Worm (Caenorhabditis elegans): ENCODE data around the gene Y39A3CL.7.

The Y39A3CL.7 gene

ce11 chrIII:1777969-1778368, 46.8 kb upstream of the Y39A3CL.7 start, which contains the start of gene Y39A3CL.4:
Y39A3CL.4 (minus strand) TSS chrIII:1778069.
- no peak for TF ChIP-seq B0336.3 (GFP tag; IDR thresholded peaks at IDR 0.05)
- TF ChIP-seq ztf-26 (tag; optimal IDR thresholded peaks at IDR 0.05) = no peak

ce11 chrIII:1785776-1786175, 38.9 kb upstream of the Y39A3CL.7 start:
- no peak for TF ChIP-seq rec-8 (tag; optimal IDR thresholded peaks at IDR 0.05)
- no peak for TF ChIP-seq chd-7 (tag; optimal IDR thresholded peaks at IDR 0.05)
- no peak for TF ChIP-seq sptf-2 (GFP tag; optimal IDR thresholded peaks at IDR 0.05)
- no peak for TF ChIP-seq attf-6 (GFP tag; IDR thresholded peaks at IDR 0.05)
- no peak for TF ChIP-seq C06A6.2 (GFP tag; conservative IDR thresholded peaks at IDR 0.05)
- no peak for TF ChIP-seq zim-3 (tag; optimal IDR thresholded peaks at IDR 0.05)
- TF ChIP-seq cebp-1 (GFP tag; IDR thresholded peaks at IDR 0.05) = no peak
- TF ChIP-seq cebp-1 (tag; optimal IDR thresholded peaks at IDR 0.05) = peak; percentile 44
- TF ChIP-seq lin-35 (GFP tag; optimal IDR thresholded peaks at IDR 0.05) = peak in 1 of 3 experiments; percentile 34
- no peak for TF ChIP-seq efl-1 (GFP tag; optimal IDR thresholded peaks at IDR 0.05)
- TF ChIP-seq Y79H2A.3 (GFP tag; conservative IDR thresholded peaks at IDR 0.05) = no peak
- peak; percentile 94 for TF ChIP-seq zfh-2 (GFP tag; conservative IDR thresholded peaks at IDR 0.05)
- TF ChIP-seq T26A5.8 (tag; optimal IDR thresholded peaks at IDR 0.05) = no peak
- TF ChIP-seq pha-4 (tag; optimal IDR thresholded peaks at IDR 0.05) = no peak
- TF ChIP-seq nhr-179 (tag; optimal IDR thresholded peaks at IDR 0.05) = no peak
- TF ChIP-seq snpc-1.3 (tag; optimal IDR thresholded peaks at IDR 0.05; ENCODE audit: insufficient read depth) = no peak
- TF ChIP-seq aptf-2 (GFP tag; conservative IDR thresholded peaks at IDR 0.05) = no peak
- TF ChIP-seq F57C9.4 (tag; optimal IDR thresholded peaks at IDR 0.05) = no peak
- peak; percentile 93 for TF ChIP-seq egrh-3 (GFP tag; IDR thresholded peaks at IDR 0.05)
- TF ChIP-seq nhr-90 (tag; optimal IDR thresholded peaks at IDR 0.05) = no peak
- TF ChIP-seq F49E8.2 (tag; optimal IDR thresholded peaks at IDR 0.05; ENCODE audit: insufficient read depth) = no peak
- no peak for TF ChIP-seq nhr-27 (tag; optimal IDR thresholded peaks at IDR 0.05)
- TF ChIP-seq ztf-3 (GFP tag; optimal IDR thresholded peaks at IDR 0.05) = peak; percentile 24
- peak; percentile 65 for TF ChIP-seq K12H6.12 (tag; optimal IDR thresholded peaks at IDR 0.05)
- TF ChIP-seq rpc-1 (optimal IDR thresholded peaks at IDR 0.05) = no peak
- TF ChIP-seq rpc-1 (tag; optimal IDR thresholded peaks at IDR 0.05) = no peak
- TF ChIP-seq lsl-1 (GFP tag; optimal IDR thresholded peaks at IDR 0.05) = no peak
- no peak for TF ChIP-seq bed-2 (GFP tag; IDR thresholded peaks at IDR 0.05)
- TF ChIP-seq hmg-1.2 (GFP tag; IDR thresholded peaks at IDR 0.05) = peak; percentile 52
- 0 out of 2 replicates have a peak, but pooled peaks have one; percentile 32 for TF ChIP-seq mcd-1 (GFP tag; IDR thresholded peaks at IDR 0.05)
- no peak for TF ChIP-seq ztf-26 (tag; optimal IDR thresholded peaks at IDR 0.05)
- no peak for TF ChIP-seq egl-44 (GFP tag; IDR thresholded peaks at IDR 0.05)
- no peak for TF ChIP-seq lin-40 (tag; optimal IDR thresholded peaks at IDR 0.05)
- no peak for TF ChIP-seq gei-17 (GFP tag; optimal IDR thresholded peaks at IDR 0.05)
- TF ChIP-seq tbp1 (GFP tag; optimal IDR thresholded peaks at IDR 0.05) = no peak
- no peak for TF ChIP-seq F57A8.1 (GFP tag; optimal IDR thresholded peaks at IDR 0.05)
- TF ChIP-seq attf-5 (GFP tag; optimal IDR thresholded peaks at IDR 0.05) = peak; percentile 52

ce11 chrIII:1788033-1788432, 36.7 kb upstream of the Y39A3CL.7 start, which contains the start of gene rimb-1:
rimb-1 (plus strand) TSS chrIII:1788333.
- TF ChIP-seq ztf-18 (tag; optimal IDR thresholded peaks at IDR 0.05) (no peak), nhr-90 (tag; optimal IDR thresholded peaks at IDR 0.05) (no peak), Y79H2A.3 (GFP tag; conservative IDR thresholded peaks at IDR 0.05) (no peak), athp-1 (tag; optimal IDR thresholded peaks at IDR 0.05) (no peak), hlh-26 (GFP tag; conservative IDR thresholded peaks at IDR 0.05) (no peak), pbrm-1 (GFP tag; IDR thresholded peaks at IDR 0.05) (no peak), lsl-1 (GFP tag; optimal IDR thresholded peaks at IDR 0.05) (no peak), ekl-4 (GFP tag; IDR thresholded peaks at IDR 0.05) (no peak), T26A5.8 (tag; optimal IDR thresholded peaks at IDR 0.05) (no peak), sdz-38 (tag; optimal IDR thresholded peaks at IDR 0.05) (no peak), chd-7 (tag; optimal IDR thresholded peaks at IDR 0.05) (no peak), lin-40 (tag; optimal IDR thresholded peaks at IDR 0.05) (no peak), egrh-3 (GFP tag; IDR thresholded peaks at IDR 0.05) (no peak), repo-1 (tag; optimal IDR thresholded peaks at IDR 0.05) (no peak), nhr-120 (GFP tag; IDR thresholded peaks at IDR 0.05) (no peak), ZK185.1 (tag; optimal IDR thresholded peaks at IDR 0.05; ENCODE audit: poor library complexity, severe bottlenecking) (no peak), hsf-1 (GFP tag; IDR thresholded peaks at IDR 0.05) (no peak), pha-4 (tag; optimal IDR thresholded peaks at IDR 0.05) (no peak)
